Fruit fly (Drosophila melanogaster) whole organism, wandering third instar larva: Measurements from ENCODE around the gene bun.

Experiments
- Abd-B ChIP-seq: fragments of >200 bp; optimal IDR thresholded peaks from 2 replicates; lab custom pipeline; 2017; ENCODE audit warnings: missing biosample characterization, missing genetic modification characterization
- CG32264 ChIP-seq: fragments of 200-800 bp; sonication (Bioruptor generic); optimal IDR thresholded peaks from 2 replicates; lab custom pipeline; 2016; ENCODE audit warnings: missing biosample characterization, missing genetic modification characterization
- CG9705 ChIP-seq: fragments of 200-800 bp; sonication (Bioruptor generic); optimal IDR thresholded peaks from 2 replicates; lab custom pipeline; 2018; ENCODE audit warnings: missing biosample characterization, mild to moderate bottlenecking, missing genetic modification characterization
- CrebA ChIP-seq: fragments of 200-800 bp; sonication (Bioruptor generic); optimal IDR thresholded peaks from 2 replicates; lab custom pipeline; 2016; ENCODE audit warnings: missing biosample characterization, mild to moderate bottlenecking, missing genetic modification characterization, borderline replicate concordance
- Dfd ChIP-seq: fragments of >200 bp; optimal IDR thresholded peaks from 2 replicates; lab custom pipeline; 2017; ENCODE audit warnings: missing biosample characterization, missing genetic modification characterization
- Dif ChIP-seq: fragments of 200-275, 200-300 bp; sonication (Bioruptor generic); optimal IDR thresholded peaks from 2 replicates; lab custom pipeline; 2018; ENCODE audit warnings: missing biosample characterization, missing genetic modification characterization; ENCODE audit not compliant: partially characterized antibody
- GATAd ChIP-seq: sonication (Bioruptor generic); optimal IDR thresholded peaks from 2 replicates; lab custom pipeline; 2016; ENCODE audit warnings: missing biosample characterization, missing genetic modification characterization
- HLH106 ChIP-seq: fragments of 200-800 bp; optimal IDR thresholded peaks from 3 replicates; lab custom pipeline; 2019; ENCODE audit warnings: missing biosample characterization, mild to moderate bottlenecking, missing genetic modification characterization, moderate library complexity
- Hnf4 ChIP-seq: fragments of 200-800 bp; sonication (Bioruptor generic); optimal IDR thresholded peaks from 2 replicates; lab custom pipeline; 2016; ENCODE audit warnings: missing biosample characterization, mild to moderate bottlenecking, missing genetic modification characterization
- Hr78 ChIP-seq: fragments of >200 bp; optimal IDR thresholded peaks from 2 replicates; lab custom pipeline; 2017; ENCODE audit warnings: missing biosample characterization, missing genetic modification characterization
- Hr83 ChIP-seq: fragments of 200-300 bp; sonication (Bioruptor generic); optimal IDR thresholded peaks from 2 replicates; lab custom pipeline; 2016; ENCODE audit warnings: missing biosample characterization, mild to moderate bottlenecking, missing genetic modification characterization, moderate library complexity; ENCODE audit not compliant: poor library complexity, severe bottlenecking
- Jra ChIP-seq: sonication (Bioruptor generic); optimal IDR thresholded peaks from 2 replicates; lab custom pipeline; 2016; ENCODE audit warnings: missing biosample characterization, missing genetic modification characterization
- Mio ChIP-seq: sonication (Bioruptor generic); optimal IDR thresholded peaks from 2 replicates; lab custom pipeline; 2016; ENCODE audit warnings: missing biosample characterization, missing genetic modification characterization
- Myc ChIP-seq: fragments of >200 bp; optimal IDR thresholded peaks from 2 replicates; lab custom pipeline; 2017
- N ChIP-seq: fragments of >200 bp; optimal IDR thresholded peaks from 2 replicates; lab custom pipeline; 2018; ENCODE audit warnings: missing biosample characterization, missing external identifiers, missing genetic modification characterization
- OdsH ChIP-seq: fragments of 200-800 bp; sonication (Bioruptor generic); optimal IDR thresholded peaks from 2 replicates; lab custom pipeline; 2016; ENCODE audit warnings: missing biosample characterization, mild to moderate bottlenecking, missing genetic modification characterization
- Rel ChIP-seq, 2 experiments: fragments of 200-800 bp; sonication (Bioruptor generic) in 1 of 2; optimal IDR thresholded peaks; 2 replicates in 1 of 2; 3 replicates in 1 of 2; lab custom pipeline; 2016 to 2019; ENCODE audit warnings: mild to moderate bottlenecking in 2 of 2, missing biosample characterization in 2 of 2, missing genetic modification characterization in 2 of 2, moderate library complexity in 1 of 2
- Sp1 ChIP-seq: fragments of 200-800 bp; sonication (Bioruptor generic); optimal IDR thresholded peaks from 3 replicates; lab custom pipeline; 2019; ENCODE audit warnings: missing biosample characterization, mild to moderate bottlenecking, missing genetic modification characterization, moderate library complexity
- Vsx2 ChIP-seq: fragments of 200-300, 225-300 bp; sonication (Bioruptor generic); optimal IDR thresholded peaks from 2 replicates; lab custom pipeline; 2018; ENCODE audit warnings: missing biosample characterization, missing genetic modification characterization; ENCODE audit not compliant: partially characterized antibody
- br ChIP-seq: fragments of 200-800 bp; sonication (Bioruptor generic); optimal IDR thresholded peaks from 2 replicates; lab custom pipeline; 2016; ENCODE audit warnings: missing biosample characterization, missing genetic modification characterization
- brk ChIP-seq: fragments of 200-800 bp; sonication (Bioruptor generic); optimal IDR thresholded peaks from 2 replicates; lab custom pipeline; 2016; ENCODE audit warnings: missing biosample characterization, mild to moderate bottlenecking, missing genetic modification characterization
- dl ChIP-seq, 2 experiments: fragments of 175-275, 200-275 bp in 1 of 2; fragments of 200-275 bp in 1 of 2; sonication (Bioruptor generic); optimal IDR thresholded peaks; lab custom pipeline; 2018; ENCODE audit warnings: mild to moderate bottlenecking in 2 of 2, missing biosample characterization in 2 of 2, missing genetic modification characterization in 2 of 2, moderate library complexity in 2 of 2; ENCODE audit not compliant: partially characterized antibody in 2 of 2, insufficient read depth in 1 of 2
- dmrt93B ChIP-seq: fragments of 200-800 bp; sonication (Bioruptor generic); optimal IDR thresholded peaks from 2 replicates; lab custom pipeline; 2018; ENCODE audit warnings: missing biosample characterization, mild to moderate bottlenecking, missing genetic modification characterization
- dsf ChIP-seq: sonication (Bioruptor generic); optimal IDR thresholded peaks from 2 replicates; lab custom pipeline; 2016; ENCODE audit warnings: missing biosample characterization, missing genetic modification characterization, borderline replicate concordance
- ey ChIP-seq: fragments of 200-800 bp; sonication (Bioruptor generic); optimal IDR thresholded peaks from 2 replicates; lab custom pipeline; 2016; ENCODE audit warnings: missing biosample characterization, missing genetic modification characterization
- foxo ChIP-seq, 2 experiments: fragments of 200-800 bp; sonication (Bioruptor generic); optimal IDR thresholded peaks; 2 replicates in 1 of 2; 3 replicates in 1 of 2; lab custom pipeline; 2016 to 2017; ENCODE audit warnings: missing biosample characterization in 2 of 2, missing genetic modification characterization in 2 of 2
- fru ChIP-seq: fragments of 200-800 bp; sonication (Bioruptor generic); optimal IDR thresholded peaks from 3 replicates; lab custom pipeline; 2016; ENCODE audit warnings: missing biosample characterization, mild to moderate bottlenecking, missing genetic modification characterization
- h ChIP-seq: fragments of 200-800 bp; sonication (Bioruptor generic); optimal IDR thresholded peaks from 3 replicates; lab custom pipeline; 2016; ENCODE audit warnings: missing biosample characterization, mild to moderate bottlenecking, missing genetic modification characterization
- jim ChIP-seq: fragments of 175-275, 200-325 bp; sonication (Bioruptor generic); optimal IDR thresholded peaks from 2 replicates; lab custom pipeline; 2016; ENCODE audit warnings: missing biosample characterization, mild to moderate bottlenecking, missing genetic modification characterization
- lola ChIP-seq: fragments of >200 bp; optimal IDR thresholded peaks from 2 replicates; lab custom pipeline; 2017; ENCODE audit warnings: missing biosample characterization, missing genetic modification characterization
- pan ChIP-seq: fragments of >200 bp; optimal IDR thresholded peaks from 2 replicates; lab custom pipeline; 2017
- psq ChIP-seq: fragments of 200-800 bp; sonication (Bioruptor generic); optimal IDR thresholded peaks from 3 replicates; lab custom pipeline; 2017; ENCODE audit warnings: missing biosample characterization, mild to moderate bottlenecking, missing genetic modification characterization, moderate library complexity
- rgr ChIP-seq: fragments of 200-800 bp; sonication (Bioruptor generic); optimal IDR thresholded peaks from 3 replicates; lab custom pipeline; 2016; ENCODE audit warnings: missing biosample characterization, mild to moderate bottlenecking, missing genetic modification characterization
- sage ChIP-seq: fragments of 200-800 bp; sonication (Bioruptor generic); optimal IDR thresholded peaks from 2 replicates; lab custom pipeline; 2016; ENCODE audit warnings: missing biosample characterization, mild to moderate bottlenecking, missing genetic modification characterization
- sv ChIP-seq: fragments of 200-800 bp; sonication (Bioruptor generic); optimal IDR thresholded peaks from 3 replicates; lab custom pipeline; 2016; ENCODE audit warnings: missing biosample characterization, missing genetic modification characterization
- tai ChIP-seq: sonication (Bioruptor generic); optimal IDR thresholded peaks from 2 replicates; lab custom pipeline; 2016; ENCODE audit warnings: missing biosample characterization, missing genetic modification characterization
- usp ChIP-seq: fragments of >200 bp; optimal IDR thresholded peaks from 2 replicates; lab custom pipeline; 2017; ENCODE audit warnings: missing biosample characterization, missing genetic modification characterization
- woc ChIP-seq: sonication (Bioruptor generic); optimal IDR thresholded peaks from 2 replicates; lab custom pipeline; 2016; ENCODE audit warnings: missing biosample characterization, mild to moderate bottlenecking, missing genetic modification characterization

The bun gene

dm6 chr2L:12543851-12544250, 2.6 kb downstream of the bun start:
- no peak for TF ChIP-seq Hr78 (GFP tag; lab: Kevin White, UChicago)
- TF ChIP-seq Jra (GFP tag; lab: Kevin White, UChicago), result no peak
- no peak for TF ChIP-seq ey (GFP tag; lab: Kevin White, UChicago)
- TF ChIP-seq psq (GFP tag; lab: Kevin White, UChicago), result no peak
- TF ChIP-seq Mio (GFP tag; lab: Kevin White, UChicago), result no peak
- no peak for TF ChIP-seq Hr83

- no peak for TF ChIP-seq ey (GFP tag; lab: Kevin White, UChicago)
- TF ChIP-seq usp (GFP tag; lab: Kevin White, UChicago), result no peak
- peak; percentile 99 for TF ChIP-seq Dif
- TF ChIP-seq CG9705 (GFP tag; lab: Kevin White, UChicago), result no peak
- TF ChIP-seq OdsH (GFP tag; lab: Kevin White, UChicago), result peak; percentile 10
- no peak for TF ChIP-seq lola (GFP tag; lab: Kevin White, UChicago)
- TF ChIP-seq Jra (GFP tag; lab: Kevin White, UChicago), result no peak
- no peak for TF ChIP-seq GATAd (GFP tag; lab: Kevin White, UChicago)
- TF ChIP-seq HLH106 (tag; lab: Kevin White, UChicago), result no peak
- peak; percentile 91 for TF ChIP-seq psq (GFP tag; lab: Kevin White, UChicago)
- TF ChIP-seq sage (GFP tag; lab: Kevin White, UChicago), result peak; percentile 26
- no peak for TF ChIP-seq Hr78 (GFP tag; lab: Kevin White, UChicago)
- TF ChIP-seq foxo (GFP tag; optimal IDR thresholded peaks at IDR 0.05; lab: Kevin White, UChicago), result peak in 1 of 2 experiments; percentile 5
- TF ChIP-seq Hnf4, result peak; percentile 44
- peak; percentile 12 for TF ChIP-seq rgr (GFP tag; lab: Kevin White, UChicago)
- peak; percentile 45 for TF ChIP-seq Hr83
- no peak for TF ChIP-seq tai (GFP tag; lab: Kevin White, UChicago)
- TF ChIP-seq Dfd (GFP tag; lab: Kevin White, UChicago), result no peak
- no peak for TF ChIP-seq CG32264 (GFP tag; lab: Kevin White, UChicago)
- TF ChIP-seq Rel (GFP tag; optimal IDR thresholded peaks at IDR 0.05; lab: Kevin White, UChicago), result peak; percentile 62
- peak; percentile 28 for TF ChIP-seq Rel (tag; optimal IDR thresholded peaks at IDR 0.05; lab: Kevin White, UChicago)
- TF ChIP-seq brk (GFP tag; lab: Kevin White, UChicago), result no peak
- peak; percentile 24 for TF ChIP-seq Sp1 (GFP tag; lab: Kevin White, UChicago)
- TF ChIP-seq jim (GFP tag; lab: Kevin White, UChicago), result peak; percentile 53
- peak; percentile 93 for TF ChIP-seq Vsx2
- peak; percentile 97 to 99 for TF ChIP-seq dl (GFP tag; optimal IDR thresholded peaks at IDR 0.05; lab: Kevin White, UChicago; ENCODE audit: insufficient read depth in 1 of 2, partially characterized antibody in 2 of 2)
- peak; percentile 52 for TF ChIP-seq h (GFP tag; lab: Kevin White, UChicago)
- TF ChIP-seq fru (GFP tag; lab: Kevin White, UChicago), result peak; percentile 22
These were observed 3.2 kb downstream of the bun start for dm6 chr2L:12543107-12543615.

- TF ChIP-seq dsf (GFP tag; lab: Kevin White, UChicago) (no peak), usp (GFP tag; lab: Kevin White, UChicago) (no peak), dmrt93B (GFP tag; lab: Kevin White, UChicago) (peak; percentile 6), CrebA (no peak), N (GFP tag; lab: Kevin White, UChicago) (no peak), Hr78 (GFP tag; lab: Kevin White, UChicago) (no peak), Hr83 (no peak), Myc (lab: Kevin White, UChicago) (no peak), Mio (GFP tag; lab: Kevin White, UChicago) (no peak), Vsx2 (no peak), CG9705 (GFP tag; lab: Kevin White, UChicago) (peak; percentile 25), pan (lab: Kevin White, UChicago) (no peak), Dfd (GFP tag; lab: Kevin White, UChicago) (no peak), tai (GFP tag; lab: Kevin White, UChicago) (peak; percentile 0), fru (GFP tag; lab: Kevin White, UChicago) (peak; percentile 82), lola (GFP tag; lab: Kevin White, UChicago) (no peak), Sp1 (GFP tag; lab: Kevin White, UChicago) (peak; percentile 81), rgr (GFP tag; lab: Kevin White, UChicago) (peak; percentile 72), CG32264 (GFP tag; lab: Kevin White, UChicago) (peak; percentile 31), sv (GFP tag; lab: Kevin White, UChicago) (no peak), foxo (GFP tag; optimal IDR thresholded peaks at IDR 0.05; lab: Kevin White, UChicago) (peak in 1 of 2 experiments; percentile 87), HLH106 (tag; lab: Kevin White, UChicago) (peak; percentile 82), OdsH (GFP tag; lab: Kevin White, UChicago) (peak; percentile 85), jim (GFP tag; lab: Kevin White, UChicago) (no peak), Abd-B (GFP tag; lab: Kevin White, UChicago) (no peak), h (GFP tag; lab: Kevin White, UChicago) (peak; percentile 81), GATAd (GFP tag; lab: Kevin White, UChicago) (no peak), dl (GFP tag; optimal IDR thresholded peaks at IDR 0.05; lab: Kevin White, UChicago; ENCODE audit: insufficient read depth in 1 of 2, partially characterized antibody in 2 of 2) (no peak), br (peak; percentile 55), ey (GFP tag; lab: Kevin White, UChicago) (peak; percentile 67), Hnf4 (peak; percentile 33), sage (GFP tag; lab: Kevin White, UChicago) (no peak), Rel (GFP tag; optimal IDR thresholded peaks at IDR 0.05; lab: Kevin White, UChicago) (no peak), Rel (tag; optimal IDR thresholded peaks at IDR 0.05; lab: Kevin White, UChicago) (peak; percentile 54), Jra (GFP tag; lab: Kevin White, UChicago) (no peak), Dif (no peak), brk (GFP tag; lab: Kevin White, UChicago) (peak; percentile 38), woc (GFP tag; lab: Kevin White, UChicago) (peak; percentile 40), psq (GFP tag; lab: Kevin White, UChicago) (peak; percentile 70)
These were observed 4.4 kb downstream of the bun start for dm6 chr2L:12542018-12542417.
